Worm (Caenorhabditis elegans): ENCODE data around the gene srab-18.

The srab-18 gene

ce11 chrV:9855920-9856852, 15.1 kb downstream of the srab-18 start (continued):
- TF ChIP-seq pqm-1 (tag; optimal IDR thresholded peaks at IDR 0.05) (no peak), lin-35 (GFP tag; optimal IDR thresholded peaks at IDR 0.05) (peak; percentile 11 to 51), dpl-1 (GFP tag; optimal IDR thresholded peaks at IDR 0.05) (peak in 2 of 3 experiments; percentile 45 to 51), sup-37 (GFP tag; optimal IDR thresholded peaks at IDR 0.05) (no peak), ets-5 (GFP tag; IDR thresholded peaks at IDR 0.05) (no peak), unc-30 (tag; optimal IDR thresholded peaks at IDR 0.05) (no peak), lin-14 (GFP tag; optimal IDR thresholded peaks at IDR 0.05) (peak; percentile 83), sox-4 (tag; optimal IDR thresholded peaks at IDR 0.05) (no peak), hlh-4 (tag; optimal IDR thresholded peaks at IDR 0.05) (no peak), snpc-4 (tag; optimal IDR thresholded peaks at IDR 0.05) (no peak), sptf-1 (tag; optimal IDR thresholded peaks at IDR 0.05) (no peak), ceh-63 (GFP tag; optimal IDR thresholded peaks at IDR 0.05) (no peak), mdl-1 (tag; optimal IDR thresholded peaks at IDR 0.05) (peak in 1 of 2 experiments; percentile 32), ceh-90 (tag; optimal IDR thresholded peaks at IDR 0.05) (no peak), efl-1 (optimal IDR thresholded peaks at IDR 0.05) (peak; percentile 51 to 67), efl-1 (GFP tag; optimal IDR thresholded peaks at IDR 0.05 in 1 of 2) (peak; percentile 41 to 89), fos-1 (tag; optimal IDR thresholded peaks at IDR 0.05) (no peak), jun-1 (tag; optimal IDR thresholded peaks at IDR 0.05) (no peak), irx-1 (tag; optimal IDR thresholded peaks at IDR 0.05) (peak; percentile 8), Y116A8C.19 (tag; optimal IDR thresholded peaks at IDR 0.05; ENCODE audit: borderline replicate concordance) (no peak)

- no peak for TF ChIP-seq aha-1 (tag; optimal IDR thresholded peaks at IDR 0.05)
- TF ChIP-seq nhr-237 (tag; optimal IDR thresholded peaks at IDR 0.05), result no peak
- TF ChIP-seq efl-1 (optimal IDR thresholded peaks at IDR 0.05), result peak in 1 of 2 experiments; percentile 1
- TF ChIP-seq efl-1 (GFP tag; optimal IDR thresholded peaks at IDR 0.05 in 1 of 2), result no peak
- peak in 1 of 2 experiments; percentile 4 for TF ChIP-seq lin-35 (GFP tag; optimal IDR thresholded peaks at IDR 0.05)
- TF ChIP-seq lin-14 (GFP tag; optimal IDR thresholded peaks at IDR 0.05), result peak; percentile 67
- no peak for TF ChIP-seq unc-98 (GFP tag; IDR thresholded peaks at IDR 0.05)
- peak; percentile 6 for TF ChIP-seq mep-1 (tag; optimal IDR thresholded peaks at IDR 0.05)
- peak in 1 of 2 experiments; percentile 12 for TF ChIP-seq lsy-2 (tag; optimal IDR thresholded peaks at IDR 0.05)
- peak in 1 of 3 experiments; percentile 19 for TF ChIP-seq ceh-82 (tag; optimal IDR thresholded peaks at IDR 0.05)
- no peak for TF ChIP-seq fkh-8 (tag; optimal IDR thresholded peaks at IDR 0.05)
Measured at ce11 chrV:9853801-9854200, 17.4 kb downstream of the srab-18 start.

- TF ChIP-seq rnt-1 (tag; optimal IDR thresholded peaks at IDR 0.05) (no peak), nhr-84 (tag; optimal IDR thresholded peaks at IDR 0.05) (no peak), sox-4 (tag; optimal IDR thresholded peaks at IDR 0.05) (no peak), mep-1 (tag; optimal IDR thresholded peaks at IDR 0.05) (no peak), pax-3 (tag; optimal IDR thresholded peaks at IDR 0.05) (no peak), tlp-1 (tag; optimal IDR thresholded peaks at IDR 0.05) (no peak), Y116A8C.19 (tag; optimal IDR thresholded peaks at IDR 0.05; ENCODE audit: borderline replicate concordance) (no peak), skn-1 (tag; optimal IDR thresholded peaks at IDR 0.05) (no peak)
Measured at ce11 chrV:9848576-9848975, 22.7 kb downstream of the srab-18 start.

- TF ChIP-seq unc-30 (tag; optimal IDR thresholded peaks at IDR 0.05), result no peak
- TF ChIP-seq unc-130 (tag; optimal IDR thresholded peaks at IDR 0.05), result no peak
- TF ChIP-seq mef-2 (tag; optimal IDR thresholded peaks at IDR 0.05), result no peak
- TF ChIP-seq ceh-8 (GFP tag; optimal IDR thresholded peaks at IDR 0.05), result no peak
- TF ChIP-seq lin-13 (GFP tag; optimal IDR thresholded peaks at IDR 0.05), result no peak
- no peak for TF ChIP-seq sox-4 (tag; optimal IDR thresholded peaks at IDR 0.05)
- TF ChIP-seq fkh-10 (GFP tag; optimal IDR thresholded peaks at IDR 0.05), result no peak
- TF ChIP-seq rnt-1 (tag; optimal IDR thresholded peaks at IDR 0.05), result no peak
- TF ChIP-seq ceh-90 (tag; optimal IDR thresholded peaks at IDR 0.05), result no peak
- TF ChIP-seq nhr-84 (tag; optimal IDR thresholded peaks at IDR 0.05), result no peak
- TF ChIP-seq ama-1 (optimal IDR thresholded peaks at IDR 0.05), result no peak
- no peak for TF ChIP-seq ceh-63 (GFP tag; optimal IDR thresholded peaks at IDR 0.05)
- TF ChIP-seq skn-1 (tag; optimal IDR thresholded peaks at IDR 0.05), result no peak
- TF ChIP-seq ces-1 (GFP tag; optimal IDR thresholded peaks at IDR 0.05), result no peak
- no peak for TF ChIP-seq ceh-88 (GFP tag; IDR thresholded peaks at IDR 0.05)
- TF ChIP-seq nhr-12 (tag; optimal IDR thresholded peaks at IDR 0.05), result no peak
- no peak for TF ChIP-seq lin-14 (GFP tag; optimal IDR thresholded peaks at IDR 0.05)
- no peak for TF ChIP-seq alr-1 (tag; optimal IDR thresholded peaks at IDR 0.05; ENCODE audit: borderline replicate concordance)
Measured at ce11 chrV:9843376-9843916, 27.8 kb downstream of the srab-18 start, which contains the start of gene sru-8. TSS of gene sru-8 (plus strand) at chrV:9843866.
